Worm (Caenorhabditis elegans) whole organism, mixed stage, embryonic: ENCODE results near the gene tbg-1.

Experiments
- elt-1 ChIP-seq: sonication (generic microtip); optimal IDR thresholded peaks from 2 replicates; lab custom pipeline; 2017; ENCODE audit warnings: missing genetic modification characterization, mild to moderate bottlenecking, missing compliant biosample characterization, antibody characterized with exemption, moderate library complexity, borderline replicate concordance; ENCODE audit not compliant: insufficient read depth
- lsy-2 ChIP-seq: fragments of 150-350 bp; optimal IDR thresholded peaks from 2 replicates; lab custom pipeline; 2014; ENCODE audit warnings: missing biosample characterization, missing genetic modification characterization
- pha-4 ChIP-seq: fragments of 150-350 bp; optimal IDR thresholded peaks from 2 replicates; lab custom pipeline; 2018; ENCODE audit warnings: missing biosample characterization, missing genetic modification reagents, missing genetic modification characterization
- unc-62 ChIP-seq: fragments of 150-350 bp; optimal IDR thresholded peaks from 2 replicates; lab custom pipeline; 2014; ENCODE audit warnings: missing biosample characterization, missing genetic modification reagents, missing genetic modification characterization

ce11 chrIII:9651871-9652270 lies 22.9 kb upstream of the tbg-1 start, which contains the start of gene C15H7.3:
- TF ChIP-seq unc-62 (GFP tag; lab: Kevin White, UChicago) (no peak), lsy-2 (no peak), elt-1 (tag; lab: Kevin White, UChicago) (no peak), pha-4 (tag; lab: Kevin White, UChicago) (no peak)
